Worm (Caenorhabditis elegans) whole organism, L4 larva: ENCODE results near the gene F31F7.1.

Experiments
- F44E2.7 ChIP-seq: fragments of 200-800 bp; sonication (Bioruptor generic); IDR thresholded peaks from 2 replicates; pipeline ENCODE4 v2.1.2; 2022; ENCODE audit warnings: missing genetic modification characterization, missing compliant biosample characterization
- Y105C5A.15 ChIP-seq: fragments of 200-800 bp; sonication (Bioruptor generic); IDR thresholded peaks from 2 replicates; pipeline ENCODE4 v1.3.6; 2022; ENCODE audit warnings: missing genetic modification characterization, missing compliant biosample characterization
- Y48G9A.11 ChIP-seq: fragments of 200-800 bp; sonication (Bioruptor generic); IDR thresholded peaks from 2 replicates; pipeline ENCODE4 v1.3.6; 2022; ENCODE audit warnings: missing genetic modification reagents, missing genetic modification characterization, missing compliant biosample characterization
- ZK546.5 ChIP-seq, 2 experiments: sonication (generic microtip); optimal IDR thresholded peaks; 2 replicates each; lab custom pipeline; 2017; ENCODE audit warnings: missing biosample characterization in 2 of 2, missing genetic modification characterization in 2 of 2
- aha-1 ChIP-seq: fragments of 150-350 bp; peaks from one replicate; lab custom pipeline; 2014; ENCODE audit warnings: missing biosample characterization, missing genetic modification characterization
- aly-2 ChIP-seq: sonication (generic microtip); optimal IDR thresholded peaks from 2 replicates; lab custom pipeline; 2018; ENCODE audit warnings: missing biosample characterization, missing genetic modification characterization
- ceh-20 ChIP-seq: fragments of 200-800 bp; sonication (Bioruptor generic); IDR thresholded peaks from 2 replicates; pipeline ENCODE4 v1.3.6; 2022; ENCODE audit warnings: missing genetic modification reagents, missing genetic modification characterization, missing compliant biosample characterization
- ceh-28 ChIP-seq: fragments of 150-350 bp; optimal IDR thresholded peaks from 2 replicates; lab custom pipeline; 2014; ENCODE audit warnings: missing biosample characterization, missing genetic modification reagents, missing genetic modification characterization
- ceh-32 ChIP-seq: sonication (generic microtip); optimal IDR thresholded peaks from 2 replicates; lab custom pipeline; 2016; ENCODE audit warnings: mild to moderate bottlenecking, missing genetic modification characterization, missing compliant biosample characterization; ENCODE audit not compliant: poor library complexity
- ceh-82 ChIP-seq: sonication (generic microtip); optimal IDR thresholded peaks from 2 replicates; lab custom pipeline; 2017; ENCODE audit warnings: missing biosample characterization, missing genetic modification characterization
- daf-8 ChIP-seq: fragments of 200-800 bp; sonication (Bioruptor generic); IDR thresholded peaks from 2 replicates; pipeline ENCODE4 v1.3.6; 2022; ENCODE audit warnings: missing genetic modification characterization, missing compliant biosample characterization
- dmd-6 ChIP-seq: fragments of 200-800 bp; sonication (Bioruptor generic); IDR thresholded peaks from 2 replicates; pipeline ENCODE4 v1.3.6; 2022; ENCODE audit warnings: missing genetic modification reagents, missing genetic modification characterization, missing compliant biosample characterization
- dmd-8 ChIP-seq: fragments of 200-800 bp; sonication (Bioruptor generic); IDR thresholded peaks from 2 replicates; pipeline ENCODE4 v1.3.6; 2022; ENCODE audit warnings: missing genetic modification characterization, missing compliant biosample characterization
- duxl-1 ChIP-seq: sonication (generic microtip); optimal IDR thresholded peaks from 2 replicates; lab custom pipeline; 2016; ENCODE audit warnings: mild to moderate bottlenecking, missing genetic modification characterization, moderate library complexity, missing compliant biosample characterization; ENCODE audit not compliant: poor library complexity
- fos-1 ChIP-seq: fragments of 150-350 bp; optimal IDR thresholded peaks from 2 replicates; lab custom pipeline; 2014; ENCODE audit warnings: missing biosample characterization, missing genetic modification characterization
- hif-1 ChIP-seq, 2 experiments: sonication (generic microtip); optimal IDR thresholded peaks; 2 replicates each; lab custom pipeline; 2016 to 2017; ENCODE audit warnings: missing compliant biosample characterization in 2 of 2, missing genetic modification characterization in 2 of 2, missing genetic modification reagents in 2 of 2, missing genotype in 2 of 2, mild to moderate bottlenecking in 1 of 2
- hlh-11 ChIP-seq: fragments of 200-800 bp; sonication (Bioruptor generic); optimal IDR thresholded peaks from 2 replicates; lab custom pipeline; 2018; ENCODE audit warnings: mild to moderate bottlenecking, missing genetic modification characterization, missing compliant biosample characterization
- jun-1 ChIP-seq: fragments of 150-350 bp; optimal IDR thresholded peaks from 2 replicates; lab custom pipeline; 2014; ENCODE audit warnings: missing biosample characterization, missing genetic modification reagents, missing genetic modification characterization
- lin-15B ChIP-seq: fragments of 150-350 bp; sonication (generic microtip); optimal IDR thresholded peaks from 3 replicates; lab custom pipeline; 2014; ENCODE audit warnings: missing biosample characterization, missing genetic modification characterization
- lin-38 ChIP-seq: fragments of 200-800 bp; sonication (Bioruptor generic); IDR thresholded peaks from 2 replicates; pipeline ENCODE4 v1.3.6; 2022; ENCODE audit warnings: missing genetic modification reagents, missing genetic modification characterization, missing compliant biosample characterization
- madf-9 ChIP-seq: fragments of 200-800 bp; sonication (Bioruptor generic); conservative IDR thresholded peaks from 2 replicates; pipeline ENCODE4 v1.3.6; 2022; ENCODE audit warnings: missing genetic modification reagents, missing genetic modification characterization, missing compliant biosample characterization
- mxl-3 ChIP-seq: fragments of 200-800 bp; sonication (Bioruptor generic); optimal IDR thresholded peaks from 2 replicates; lab custom pipeline; 2018; ENCODE audit warnings: mild to moderate bottlenecking, missing genetic modification characterization, missing compliant biosample characterization
- nhr-41 ChIP-seq: fragments of 200-800 bp; sonication (Bioruptor generic); IDR thresholded peaks from 2 replicates; pipeline ENCODE4 v1.3.6; 2022; ENCODE audit warnings: missing genetic modification reagents, missing genetic modification characterization, missing compliant biosample characterization
- nhr-42 ChIP-seq: fragments of 200-800 bp; sonication (Bioruptor generic); IDR thresholded peaks from 2 replicates; pipeline ENCODE4 v1.3.6; 2022; ENCODE audit warnings: missing genetic modification characterization, missing compliant biosample characterization
- nhr-48 ChIP-seq: sonication (generic microtip); optimal IDR thresholded peaks from 2 replicates; lab custom pipeline; 2016; ENCODE audit warnings: mild to moderate bottlenecking, missing genetic modification characterization, missing compliant biosample characterization
- nhr-6 ChIP-seq: fragments of 150-350 bp; optimal IDR thresholded peaks from 2 replicates; lab custom pipeline; 2014; ENCODE audit warnings: missing biosample characterization, missing genetic modification characterization
- php-3 ChIP-seq: fragments of 200-800 bp; sonication (Bioruptor generic); IDR thresholded peaks from 2 replicates; pipeline ENCODE4 v1.3.6; 2022; ENCODE audit warnings: missing genetic modification reagents, missing genetic modification characterization, missing compliant biosample characterization
- skn-1 ChIP-seq: fragments of 150-350 bp; optimal IDR thresholded peaks from 2 replicates; lab custom pipeline; 2014; ENCODE audit warnings: missing biosample characterization, missing genetic modification characterization
- snpc-4 ChIP-seq: fragments of 150-350 bp; optimal IDR thresholded peaks from 2 replicates; lab custom pipeline; 2014; ENCODE audit warnings: missing biosample characterization, missing genetic modification characterization
- unc-130 ChIP-seq: sonication (generic microtip); optimal IDR thresholded peaks from 2 replicates; lab custom pipeline; 2016; ENCODE audit warnings: missing genetic modification reagents, missing genetic modification characterization, missing compliant biosample characterization
- unc-62 ChIP-seq, 3 experiments: fragments of 150-350 bp in 1 of 3; sonication (generic microtip); optimal IDR thresholded peaks in 2 of 3; peaks in 1 of 3; 1 replicate in 1 of 3; 2 replicates in 2 of 3; lab custom pipeline; 2014 to 2017; ENCODE audit warnings: missing biosample characterization in 3 of 3, missing genetic modification characterization in 3 of 3, missing genetic modification reagents in 3 of 3, missing genotype in 1 of 3
- vab-7 ChIP-seq: fragments of 200-800 bp; sonication (Bioruptor generic); IDR thresholded peaks from 2 replicates; pipeline ENCODE4 v1.3.6; 2022; ENCODE audit warnings: missing genetic modification reagents, missing genetic modification characterization, missing compliant biosample characterization
- zfp-2 ChIP-seq: sonication (generic microtip); optimal IDR thresholded peaks from 2 replicates; lab custom pipeline; 2016; ENCODE audit warnings: mild to moderate bottlenecking, missing genetic modification characterization, missing compliant biosample characterization
- ztf-7 ChIP-seq: fragments of 150-350 bp; optimal IDR thresholded peaks from 2 replicates; lab custom pipeline; 2014; ENCODE audit warnings: missing biosample characterization, missing genetic modification characterization

F31F7.1 gene

DNA sequence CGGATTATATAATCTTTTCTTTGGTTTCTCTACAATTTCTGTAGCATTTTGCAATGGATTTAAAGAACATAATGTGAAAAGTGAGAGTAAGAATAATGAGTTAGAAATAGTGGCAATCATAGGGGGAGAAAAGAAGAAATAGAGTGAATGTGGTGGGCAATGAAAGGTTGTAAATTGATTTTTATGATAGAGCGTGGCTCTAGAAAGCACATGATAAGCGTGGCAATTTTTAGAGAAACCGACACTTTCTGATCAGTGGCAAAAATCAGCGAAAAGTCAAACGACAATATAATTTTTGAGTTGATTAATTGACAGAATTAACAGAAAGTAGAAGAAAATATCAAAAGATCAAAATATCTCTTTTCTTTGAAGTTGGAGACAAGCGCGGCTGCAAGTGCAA is 16.2 kb downstream of the F31F7.1 start, which contains the start of gene K12B6.9 (continued):
- TF ChIP-seq ceh-32 (tag; lab: Kevin White, UChicago), result no peak
- no peak for TF ChIP-seq Y105C5A.15 (GFP tag; lab: Robert Waterston, UW)
- no peak for TF ChIP-seq skn-1 (tag; lab: Kevin White, UChicago)
- TF ChIP-seq dmd-6 (GFP tag; lab: Robert Waterston, UW), result peak; percentile 64
- TF ChIP-seq nhr-42 (GFP tag; lab: Robert Waterston, UW), result no peak
- TF ChIP-seq snpc-4, result no peak
- no peak for TF ChIP-seq dmd-8
- no peak for TF ChIP-seq aly-2
- TF ChIP-seq unc-62 (GFP tag; optimal IDR thresholded peaks at IDR 0.05 in 1 of 2; lab: Kevin White, UChicago), result peak in 1 of 2 experiments; percentile 54
- no peak for TF ChIP-seq unc-62 (tag; optimal IDR thresholded peaks at IDR 0.05; lab: Kevin White, UChicago)
- no peak for TF ChIP-seq lin-38

DNA sequence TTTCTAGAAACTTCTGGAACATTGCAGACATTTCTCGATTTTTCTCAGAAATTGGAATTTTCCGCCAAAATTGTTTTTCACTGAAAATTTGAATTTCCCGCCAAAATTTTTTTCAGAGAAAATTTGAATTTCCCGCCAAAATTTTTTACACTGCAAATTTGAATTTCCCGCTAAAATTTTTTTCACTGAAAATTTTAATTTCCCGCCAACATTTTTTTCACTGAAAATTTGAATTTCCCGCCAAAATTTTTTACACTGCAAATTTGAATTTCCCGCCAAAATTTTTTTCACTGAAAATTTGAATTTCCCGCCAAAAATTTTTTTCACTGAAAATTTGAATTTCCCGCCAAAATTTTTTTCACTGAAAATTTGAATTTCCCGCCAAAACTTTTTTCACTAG is 20.3 kb downstream of the F31F7.1 start:
- 0 out of 2 replicates have a peak, but pooled peaks have one; percentile 35 for TF ChIP-seq Y48G9A.11 (GFP tag; lab: Robert Waterston, UW)

DNA sequence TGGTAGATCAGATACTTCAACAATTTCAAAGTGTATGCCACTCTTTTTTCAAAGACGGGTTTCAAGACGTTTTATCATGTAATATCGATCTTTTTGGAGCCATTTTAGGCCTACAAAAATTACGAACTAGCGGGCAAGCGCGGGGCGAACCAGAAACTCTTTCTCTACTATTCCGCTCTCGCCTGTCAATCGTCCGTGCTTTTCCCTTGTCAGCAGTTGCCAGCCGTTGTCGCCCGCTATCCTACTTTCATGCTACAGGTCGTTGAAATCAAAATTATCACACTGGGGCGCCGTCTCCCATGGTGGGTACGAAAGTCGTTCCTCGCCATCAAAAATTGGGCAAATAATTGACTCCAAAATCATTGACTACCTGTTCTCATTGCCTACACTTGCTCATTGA is 24.8 kb downstream of the F31F7.1 start:
- no peak for TF ChIP-seq ztf-7
- no peak for TF ChIP-seq nhr-41 (GFP tag; lab: Robert Waterston, UW)
- peak; percentile 58 for TF ChIP-seq dmd-6 (GFP tag; lab: Robert Waterston, UW)
- TF ChIP-seq hlh-11 (tag; lab: Kevin White, UChicago), result peak; percentile 15

DNA sequence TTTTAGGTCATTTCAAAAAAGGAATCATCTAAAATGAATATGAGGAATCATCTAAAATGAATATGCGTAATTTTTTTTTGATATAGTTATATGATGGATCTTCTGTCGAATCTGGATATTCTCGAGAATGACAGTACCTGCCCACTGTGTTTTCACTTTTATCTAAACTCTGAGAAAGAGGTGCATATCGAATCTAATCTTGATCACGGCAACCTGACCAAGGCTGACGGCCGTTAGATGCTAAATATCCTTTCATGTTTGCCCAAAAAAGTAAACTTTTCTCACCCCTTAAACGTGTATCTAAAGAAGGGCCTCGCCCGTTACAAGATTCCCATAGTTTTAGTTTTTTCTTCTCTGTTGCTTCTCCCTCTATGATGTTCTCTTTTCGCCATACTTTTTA is 26.2 kb downstream of the F31F7.1 start:
- TF ChIP-seq unc-62 (GFP tag; optimal IDR thresholded peaks at IDR 0.05 in 1 of 2; lab: Kevin White, UChicago), result peak in 1 of 2 experiments; percentile 15
- TF ChIP-seq unc-62 (tag; optimal IDR thresholded peaks at IDR 0.05; lab: Kevin White, UChicago), result no peak
- TF ChIP-seq ZK546.5 (tag; optimal IDR thresholded peaks at IDR 0.05; lab: Kevin White, UChicago), result no peak
- TF ChIP-seq, all 104 proteins: peak for 1

DNA sequence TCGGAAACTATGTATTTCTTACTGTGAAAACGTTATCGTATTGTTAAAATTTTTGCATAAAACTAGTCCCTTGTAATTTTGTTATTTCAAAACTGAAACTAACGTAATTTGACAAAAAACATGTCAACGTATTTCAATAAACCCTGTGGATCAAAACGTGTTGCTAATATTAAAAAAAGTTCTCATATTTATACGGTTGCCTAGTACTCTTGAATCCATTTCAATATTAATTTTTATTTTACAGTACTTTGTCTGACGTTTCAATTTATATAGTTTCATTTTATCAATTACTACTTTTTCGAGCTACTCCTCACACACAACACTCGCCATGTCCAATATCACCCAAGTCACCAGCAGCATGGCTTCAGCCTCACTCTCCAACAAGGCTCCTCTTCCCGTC is 27.2 kb downstream of the F31F7.1 start, which contains the start of gene sago-1:
TSS of gene sago-1 (plus strand) at position 301 of the 400 bp plus-strand sequence.
- TF ChIP-seq hif-1 (tag; optimal IDR thresholded peaks at IDR 0.05; lab: Kevin White, UChicago) (no peak), aha-1 (tag; lab: Kevin White, UChicago) (peak; percentile 32)
- TF ChIP-seq, all 104 proteins: peak for 1

DNA sequence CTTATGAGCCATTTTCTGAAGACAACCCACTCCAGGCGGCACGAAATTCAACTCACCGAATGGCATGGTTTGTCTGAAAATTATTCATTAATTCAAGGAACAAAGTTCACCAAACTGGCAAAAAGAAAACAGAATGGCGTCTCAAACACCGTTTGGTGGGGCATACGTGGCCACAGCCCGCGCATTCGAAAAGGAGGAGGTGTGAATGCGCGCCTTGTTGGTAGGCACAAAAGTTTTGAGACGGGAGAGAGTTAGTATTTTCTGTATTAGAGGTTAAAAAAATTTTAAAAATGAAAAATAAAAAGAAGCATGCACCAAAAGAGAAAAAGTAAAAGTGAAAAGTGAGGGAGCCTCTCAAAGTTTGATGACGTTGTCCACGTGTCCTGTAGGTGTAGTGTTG is 35.7 kb downstream of the F31F7.1 start:
- no peak for TF ChIP-seq nhr-42 (GFP tag; lab: Robert Waterston, UW)
- no peak for TF ChIP-seq fos-1 (tag; lab: Kevin White, UChicago)
- TF ChIP-seq lin-15B (tag; lab: Kevin White, UChicago), result no peak
- no peak for TF ChIP-seq zfp-2
- TF ChIP-seq hif-1 (tag; optimal IDR thresholded peaks at IDR 0.05; lab: Kevin White, UChicago), result no peak
- TF ChIP-seq, all 104 proteins: peak for 0

DNA sequence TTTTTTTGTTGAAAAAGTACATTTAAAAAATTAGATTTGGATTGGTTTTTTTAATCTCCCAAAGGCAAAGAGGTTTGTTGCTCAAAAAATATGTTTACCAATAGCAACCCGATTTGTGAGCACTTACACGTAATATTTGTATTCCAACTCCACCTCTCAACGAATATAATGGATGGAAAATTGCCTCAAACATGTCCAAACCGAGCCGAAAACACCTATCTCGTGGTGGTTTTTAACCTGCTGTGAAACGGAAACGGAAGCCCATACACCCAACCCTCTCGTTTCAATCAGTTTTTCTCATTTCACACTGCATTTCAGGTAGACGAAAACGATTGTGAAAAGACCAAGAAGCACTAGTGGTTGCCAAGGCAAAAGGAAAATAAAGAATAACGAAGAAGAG is 40.4 kb downstream of the F31F7.1 start, which contains the start of gene cest-24:
TSS of gene cest-24 (plus strand) at position 301 of the 400 bp plus-strand sequence.
- TF ChIP-seq ceh-28, result no peak
- TF ChIP-seq dmd-6 (GFP tag; lab: Robert Waterston, UW), result no peak
- TF ChIP-seq duxl-1 (tag; lab: Kevin White, UChicago), result no peak
- TF ChIP-seq madf-9 (GFP tag; lab: Robert Waterston, UW), result no peak
- TF ChIP-seq F44E2.7 (GFP tag; lab: Robert Waterston, UW), result no peak
- no peak for TF ChIP-seq skn-1 (tag; lab: Kevin White, UChicago)
- TF ChIP-seq nhr-48, result no peak
- TF ChIP-seq mxl-3 (GFP tag; lab: Kevin White, UChicago), result no peak
- no peak for TF ChIP-seq jun-1 (tag; lab: Kevin White, UChicago)
- no peak for TF ChIP-seq vab-7 (GFP tag; lab: Robert Waterston, UW)
- TF ChIP-seq ceh-82 (tag; lab: Kevin White, UChicago), result no peak
- TF ChIP-seq hif-1 (tag; optimal IDR thresholded peaks at IDR 0.05; lab: Kevin White, UChicago), result no peak
- no peak for TF ChIP-seq unc-130 (GFP tag; lab: Kevin White, UChicago)
- no peak for TF ChIP-seq zfp-2
- TF ChIP-seq daf-8 (GFP tag; lab: Robert Waterston, UW), result no peak
- TF ChIP-seq nhr-42 (GFP tag; lab: Robert Waterston, UW), result no peak
- TF ChIP-seq ceh-20 (GFP tag; lab: Robert Waterston, UW), result no peak
- no peak for TF ChIP-seq nhr-6 (tag; lab: Kevin White, UChicago)
- no peak for TF ChIP-seq php-3 (GFP tag; lab: Robert Waterston, UW)
